Worm (Caenorhabditis elegans) whole organism, L2 larva: Measurements from ENCODE around the gene isw-1.

Experiments
- ama-1 ChIP-seq: fragments of 150-350 bp; optimal IDR thresholded peaks from 2 replicates; lab custom pipeline; 2018; ENCODE audit warnings: inconsistent platforms
- egl-27 ChIP-seq: sonication (generic microtip); optimal IDR thresholded peaks from 3 replicates; lab custom pipeline; 2017; ENCODE audit warnings: missing biosample characterization, missing genetic modification reagents, missing genetic modification characterization
- fos-1 ChIP-seq: fragments of 150-350 bp; optimal IDR thresholded peaks from 2 replicates; lab custom pipeline; 2014; ENCODE audit warnings: missing biosample characterization, missing genetic modification characterization
- lin-39 ChIP-seq: fragments of 150-350 bp; optimal IDR thresholded peaks from 2 replicates; lab custom pipeline; 2014; ENCODE audit warnings: missing biosample characterization, missing genetic modification reagents, missing genetic modification characterization
- lsy-2 ChIP-seq, 2 experiments: fragments of 150-350 bp in 1 of 2; sonication (generic microtip) in 1 of 2; optimal IDR thresholded peaks; 2 replicates each; lab custom pipeline; 2014 to 2017; ENCODE audit warnings: missing biosample characterization in 2 of 2, missing genetic modification characterization in 2 of 2
- nhr-11 ChIP-seq: fragments of 150-350 bp; optimal IDR thresholded peaks from 2 replicates; lab custom pipeline; 2014; ENCODE audit warnings: missing biosample characterization, missing genetic modification characterization
- nhr-237 ChIP-seq: fragments of 150-350 bp; optimal IDR thresholded peaks from 2 replicates; lab custom pipeline; 2014; ENCODE audit warnings: missing biosample characterization, missing genetic modification characterization
- snpc-4 ChIP-seq: fragments of 150-350 bp; optimal IDR thresholded peaks from 2 replicates; lab custom pipeline; 2014; ENCODE audit warnings: missing biosample characterization, missing genetic modification characterization
- unc-62 ChIP-seq: fragments of 150-350 bp; optimal IDR thresholded peaks from 2 replicates; lab custom pipeline; 2014; ENCODE audit warnings: missing biosample characterization, missing genetic modification reagents, missing genetic modification characterization
- zag-1 ChIP-seq: fragments of 150-350 bp; optimal IDR thresholded peaks from 2 replicates; lab custom pipeline; 2014; ENCODE audit warnings: missing biosample characterization, missing genetic modification characterization

DNA sequence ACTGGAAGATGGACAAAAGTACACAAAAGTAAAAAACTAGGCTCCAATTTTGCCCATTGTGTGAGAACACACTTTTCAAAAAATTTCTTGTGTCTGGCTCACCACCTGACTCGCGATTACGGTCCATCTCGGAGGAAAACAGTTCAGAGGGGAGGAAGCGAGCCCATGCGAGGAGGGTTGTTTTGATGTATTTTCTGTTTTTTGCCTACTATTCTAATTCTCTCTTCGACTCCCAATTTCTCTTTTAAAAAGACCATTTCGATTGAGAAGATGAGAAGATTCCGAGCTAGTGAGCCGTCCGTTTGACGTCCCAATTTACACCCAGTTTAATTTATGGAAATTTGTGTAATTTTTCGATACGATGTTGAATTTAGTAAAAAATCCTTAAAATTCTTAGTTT lies 36.8 kb upstream of the isw-1 start:
- TF ChIP-seq ama-1 (lab: Kevin White, UChicago) (no peak), zag-1 (tag; lab: Kevin White, UChicago) (no peak), fos-1 (no peak), unc-62 (no peak), nhr-11 (tag; lab: Kevin White, UChicago) (no peak), egl-27 (no peak), lsy-2 (tag; optimal IDR thresholded peaks at IDR 0.05; lab: Kevin White, UChicago) (no peak), lin-39 (tag; lab: Kevin White, UChicago) (no peak), snpc-4 (tag; lab: Kevin White, UChicago) (no peak), nhr-237 (tag; lab: Kevin White, UChicago) (no peak)
